Worm (Caenorhabditis elegans) whole organism, L4 larva: ENCODE data around the gene fipr-5.

Source experiments
- D1046.2 ChIP-seq: fragments of 200-800 bp; sonication (Bioruptor generic); IDR thresholded peaks from 2 replicates; pipeline ENCODE4 v1.3.6; 2022; ENCODE audit warnings: missing genetic modification characterization, missing compliant biosample characterization
- F37D6.2 ChIP-seq: sonication (generic microtip); optimal IDR thresholded peaks from 2 replicates; lab custom pipeline; 2016; ENCODE audit warnings: mild to moderate bottlenecking, missing genetic modification characterization, missing compliant biosample characterization
- Y105C5A.15 ChIP-seq: fragments of 200-800 bp; sonication (Bioruptor generic); IDR thresholded peaks from 2 replicates; pipeline ENCODE4 v1.3.6; 2022; ENCODE audit warnings: missing genetic modification characterization, missing compliant biosample characterization
- Y5F2A.4 ChIP-seq: fragments of 200-800 bp; sonication (Bioruptor generic); optimal IDR thresholded peaks from 2 replicates; lab custom pipeline; 2018; ENCODE audit warnings: mild to moderate bottlenecking, missing genetic modification characterization, missing compliant biosample characterization
- Y75B8A.6 ChIP-seq: fragments of 200-800 bp; sonication (Bioruptor generic); IDR thresholded peaks from 2 replicates; pipeline ENCODE4 v1.3.6; 2022; ENCODE audit warnings: missing genetic modification reagents, missing genetic modification characterization, missing compliant biosample characterization
- ama-1 ChIP-seq: fragments of 150-350 bp; optimal IDR thresholded peaks from 2 replicates; lab custom pipeline; 2014; ENCODE audit warnings: inconsistent platforms, mixed read lengths
- attf-4 ChIP-seq: sonication (generic microtip); optimal IDR thresholded peaks from 3 replicates; lab custom pipeline; 2017; ENCODE audit warnings: missing biosample characterization, missing genetic modification characterization
- ceh-20 ChIP-seq: fragments of 200-800 bp; sonication (Bioruptor generic); IDR thresholded peaks from 2 replicates; pipeline ENCODE4 v1.3.6; 2022; ENCODE audit warnings: missing genetic modification reagents, missing genetic modification characterization, missing compliant biosample characterization
- ceh-82 ChIP-seq: sonication (generic microtip); optimal IDR thresholded peaks from 2 replicates; lab custom pipeline; 2017; ENCODE audit warnings: missing biosample characterization, missing genetic modification characterization
- cey-2 ChIP-seq: sonication (generic microtip); optimal IDR thresholded peaks from 3 replicates; lab custom pipeline; 2017; ENCODE audit warnings: missing genetic modification characterization, mild to moderate bottlenecking, missing compliant biosample characterization, antibody characterized with exemption, borderline replicate concordance; ENCODE audit not compliant: insufficient read depth
- daf-12 ChIP-seq: fragments of 150-350 bp; optimal IDR thresholded peaks from 2 replicates; lab custom pipeline; 2014; ENCODE audit warnings: missing biosample characterization, missing genetic modification reagents, missing genetic modification characterization
- daf-16 ChIP-seq, 3 experiments: sonication (generic microtip); optimal IDR thresholded peaks; 2 replicates each; lab custom pipeline; 2016 to 2017; ENCODE audit warnings: missing genetic modification characterization in 3 of 3, missing genetic modification reagents in 3 of 3, mild to moderate bottlenecking in 2 of 3, missing compliant biosample characterization in 2 of 3, missing biosample characterization in 1 of 3, moderate library complexity in 1 of 3
- dmd-6 ChIP-seq: fragments of 200-800 bp; sonication (Bioruptor generic); IDR thresholded peaks from 2 replicates; pipeline ENCODE4 v1.3.6; 2022; ENCODE audit warnings: missing genetic modification reagents, missing genetic modification characterization, missing compliant biosample characterization
- duxl-1 ChIP-seq: sonication (generic microtip); optimal IDR thresholded peaks from 2 replicates; lab custom pipeline; 2016; ENCODE audit warnings: mild to moderate bottlenecking, missing genetic modification characterization, moderate library complexity, missing compliant biosample characterization; ENCODE audit not compliant: poor library complexity
- dve-1 ChIP-seq: sonication (generic microtip); optimal IDR thresholded peaks from 2 replicates; lab custom pipeline; 2017; ENCODE audit warnings: antibody characterized with exemption, mild to moderate bottlenecking, missing genetic modification characterization, missing compliant biosample characterization; ENCODE audit not compliant: insufficient read depth
- gei-8 ChIP-seq: fragments of 200-800 bp; sonication (Bioruptor generic); optimal IDR thresholded peaks from 2 replicates; lab custom pipeline; 2018; ENCODE audit warnings: mild to moderate bottlenecking, missing genetic modification characterization, missing compliant biosample characterization
- hif-1 ChIP-seq, 2 experiments: sonication (generic microtip); optimal IDR thresholded peaks; 2 replicates each; lab custom pipeline; 2016 to 2017; ENCODE audit warnings: missing compliant biosample characterization in 2 of 2, missing genetic modification characterization in 2 of 2, missing genetic modification reagents in 2 of 2, missing genotype in 2 of 2, mild to moderate bottlenecking in 1 of 2
- hlh-11 ChIP-seq: fragments of 200-800 bp; sonication (Bioruptor generic); optimal IDR thresholded peaks from 2 replicates; lab custom pipeline; 2018; ENCODE audit warnings: mild to moderate bottlenecking, missing genetic modification characterization, missing compliant biosample characterization
- hlh-30 ChIP-seq: sonication (generic microtip); optimal IDR thresholded peaks from 2 replicates; lab custom pipeline; 2017; ENCODE audit warnings: antibody characterized with exemption, mild to moderate bottlenecking, missing genetic modification characterization, missing compliant biosample characterization; ENCODE audit not compliant: insufficient read depth
- lin-15B ChIP-seq: fragments of 150-350 bp; sonication (generic microtip); optimal IDR thresholded peaks from 3 replicates; lab custom pipeline; 2014; ENCODE audit warnings: missing biosample characterization, missing genetic modification characterization
- mes-2 ChIP-seq: sonication (generic microtip); optimal IDR thresholded peaks from 2 replicates; lab custom pipeline; 2016; ENCODE audit warnings: missing genotype, mild to moderate bottlenecking, missing genetic modification characterization, missing compliant biosample characterization; ENCODE audit not compliant: poor library complexity, severe bottlenecking
- mxl-3 ChIP-seq: fragments of 200-800 bp; sonication (Bioruptor generic); optimal IDR thresholded peaks from 2 replicates; lab custom pipeline; 2018; ENCODE audit warnings: mild to moderate bottlenecking, missing genetic modification characterization, missing compliant biosample characterization
- nhr-10 ChIP-seq: fragments of 150-350 bp; optimal IDR thresholded peaks from 2 replicates; lab custom pipeline; 2014; ENCODE audit warnings: missing biosample characterization, missing genetic modification characterization
- nhr-25 ChIP-seq: sonication (generic microtip); optimal IDR thresholded peaks from 2 replicates; lab custom pipeline; 2017; ENCODE audit warnings: missing genetic modification characterization, mild to moderate bottlenecking, missing compliant biosample characterization, antibody characterized with exemption, moderate library complexity, borderline replicate concordance; ENCODE audit not compliant: insufficient read depth
- nhr-28 ChIP-seq: fragments of 150-350 bp; optimal IDR thresholded peaks from 2 replicates; lab custom pipeline; 2014; ENCODE audit warnings: missing biosample characterization, missing genetic modification characterization
- nhr-77 ChIP-seq: fragments of 150-350 bp; optimal IDR thresholded peaks from 2 replicates; lab custom pipeline; 2014; ENCODE audit warnings: missing biosample characterization, missing genetic modification characterization
- pha-4 ChIP-seq, 2 experiments: fragments of 150-350 bp in 1 of 2; fragments of 200-800 bp in 1 of 2; sonication (Bioruptor generic) in 1 of 2; IDR thresholded peaks in 1 of 2; optimal IDR thresholded peaks in 1 of 2; 2 replicates each; pipeline versions ENCODE4 v1.3.6 to Lab custom; 2014 to 2022; ENCODE audit warnings: missing genetic modification characterization in 2 of 2, missing genetic modification reagents in 2 of 2, missing biosample characterization in 1 of 2, missing compliant biosample characterization in 1 of 2
- php-3 ChIP-seq: fragments of 200-800 bp; sonication (Bioruptor generic); IDR thresholded peaks from 2 replicates; pipeline ENCODE4 v1.3.6; 2022; ENCODE audit warnings: missing genetic modification reagents, missing genetic modification characterization, missing compliant biosample characterization
- pqm-1 ChIP-seq: sonication (generic microtip); optimal IDR thresholded peaks from 2 replicates; lab custom pipeline; 2017; ENCODE audit warnings: missing biosample characterization, missing genetic modification characterization
- snpc-4 ChIP-seq: fragments of 150-350 bp; optimal IDR thresholded peaks from 2 replicates; lab custom pipeline; 2014; ENCODE audit warnings: missing biosample characterization, missing genetic modification characterization
- spr-3 ChIP-seq: fragments of 200-800 bp; sonication (Bioruptor generic); optimal IDR thresholded peaks from 2 replicates; lab custom pipeline; 2018; ENCODE audit warnings: mild to moderate bottlenecking, missing genetic modification characterization, missing compliant biosample characterization
- tra-1 ChIP-seq: fragments of 200-800 bp; sonication (Bioruptor generic); IDR thresholded peaks from 2 replicates; pipeline ENCODE4 v1.3.6; 2022; ENCODE audit warnings: missing genetic modification reagents, missing genetic modification characterization, missing compliant biosample characterization
- unc-130 ChIP-seq: sonication (generic microtip); optimal IDR thresholded peaks from 2 replicates; lab custom pipeline; 2016; ENCODE audit warnings: missing genetic modification reagents, missing genetic modification characterization, missing compliant biosample characterization
- zip-2 ChIP-seq: fragments of 150-350 bp; optimal IDR thresholded peaks from 2 replicates; lab custom pipeline; 2014; ENCODE audit warnings: missing biosample characterization, missing genetic modification characterization
- ztf-7 ChIP-seq: fragments of 150-350 bp; optimal IDR thresholded peaks from 2 replicates; lab custom pipeline; 2014; ENCODE audit warnings: missing biosample characterization, missing genetic modification characterization

fipr-5 gene

ce11 chrV:10256050-10256449, 34.8 kb upstream of the fipr-5 start, which contains the start of gene nhr-232:
TSS of gene nhr-232 (plus strand) at chrV:10256170.
- TF ChIP-seq attf-4 (tag; lab: Kevin White, UChicago) (no peak), nhr-77 (tag; lab: Kevin White, UChicago) (peak; percentile 73), F37D6.2 (tag; lab: Kevin White, UChicago) (no peak), ztf-7 (tag; lab: Kevin White, UChicago) (no peak), nhr-25 (no peak), mxl-3 (GFP tag; lab: Kevin White, UChicago) (peak; percentile 52), Y5F2A.4 (GFP tag; lab: Kevin White, UChicago) (no peak), cey-2 (no peak), Y105C5A.15 (GFP tag; lab: Robert Waterston, UW) (no peak), daf-12 (tag; lab: Kevin White, UChicago) (no peak), ceh-20 (GFP tag; lab: Robert Waterston, UW) (no peak), mes-2 (tag; lab: Kevin White, UChicago) (peak; percentile 33), php-3 (GFP tag; lab: Robert Waterston, UW) (peak; percentile 63), tra-1 (no peak), D1046.2 (GFP tag; lab: Robert Waterston, UW) (no peak), pqm-1 (tag; lab: Kevin White, UChicago) (peak; percentile 86), dve-1 (tag; lab: Kevin White, UChicago) (peak; percentile 64), hif-1 (tag; optimal IDR thresholded peaks at IDR 0.05; lab: Kevin White, UChicago) (no peak), hlh-11 (tag; lab: Kevin White, UChicago) (peak; percentile 75), nhr-10 (no peak), pha-4 (GFP tag; IDR thresholded peaks at IDR 0.05; lab: Robert Waterston, UW) (no peak), pha-4 (tag; optimal IDR thresholded peaks at IDR 0.05; lab: Kevin White, UChicago) (peak; percentile 14), nhr-28 (tag; lab: Kevin White, UChicago) (peak; percentile 80), snpc-4 (tag; lab: Kevin White, UChicago) (no peak), hlh-30 (tag; lab: Kevin White, UChicago) (peak; percentile 75), ceh-82 (tag; lab: Kevin White, UChicago) (no peak), daf-16 (GFP tag; optimal IDR thresholded peaks at IDR 0.05; lab: Kevin White, UChicago) (no peak), daf-16 (tag; optimal IDR thresholded peaks at IDR 0.05; lab: Kevin White, UChicago) (peak; percentile 89), dmd-6 (GFP tag; lab: Robert Waterston, UW) (peak; percentile 91), Y75B8A.6 (GFP tag; lab: Robert Waterston, UW) (no peak), lin-15B (no peak), gei-8 (no peak)

ce11 chrV:10255005-10255472, 33.8 kb upstream of the fipr-5 start, which contains the start of gene rop-1:
TSS of gene rop-1 (minus strand) at chrV:10255055.
- no peak for TF ChIP-seq unc-130
- TF ChIP-seq duxl-1 (tag; lab: Kevin White, UChicago): no peak
- no peak for TF ChIP-seq hif-1 (tag; optimal IDR thresholded peaks at IDR 0.05; lab: Kevin White, UChicago)
- no peak for TF ChIP-seq tra-1
- TF ChIP-seq pqm-1 (tag; lab: Kevin White, UChicago): peak; percentile 12
- TF ChIP-seq daf-16 (GFP tag; optimal IDR thresholded peaks at IDR 0.05; lab: Kevin White, UChicago): no peak
- peak; percentile 64 for TF ChIP-seq daf-16 (tag; optimal IDR thresholded peaks at IDR 0.05; lab: Kevin White, UChicago)
- TF ChIP-seq nhr-25: no peak
- TF ChIP-seq zip-2: peak; percentile 94
- TF ChIP-seq spr-3: no peak
- TF ChIP-seq pha-4 (GFP tag; IDR thresholded peaks at IDR 0.05; lab: Robert Waterston, UW): no peak
- TF ChIP-seq pha-4 (tag; optimal IDR thresholded peaks at IDR 0.05; lab: Kevin White, UChicago): peak; percentile 68
- TF ChIP-seq dve-1 (tag; lab: Kevin White, UChicago): peak; percentile 58
- no peak for TF ChIP-seq ceh-82 (tag; lab: Kevin White, UChicago)
- no peak for TF ChIP-seq Y105C5A.15 (GFP tag; lab: Robert Waterston, UW)
- TF ChIP-seq nhr-28 (tag; lab: Kevin White, UChicago): peak; percentile 37
- peak; percentile 59 for TF ChIP-seq ama-1 (lab: Kevin White, UChicago)
